Fruit fly (Drosophila melanogaster) whole organism: ENCODE results near the gene ihog.

Experiments
- Dll ChIP-seq: fragments of >200 bp; optimal IDR thresholded peaks from 2 replicates; lab custom pipeline; 2017
- EcR ChIP-seq, 2 experiments: fragments of >200 bp; optimal IDR thresholded peaks; 2 replicates each; lab custom pipeline; 2017; ENCODE audit warnings: missing biosample characterization in 2 of 2, missing genetic modification characterization in 2 of 2, missing genetic modification reagents in 2 of 2
- psq ChIP-seq: fragments of >200 bp; optimal IDR thresholded peaks from 2 replicates; lab custom pipeline; 2017
- usp ChIP-seq: fragments of >200 bp; optimal IDR thresholded peaks from 2 replicates; lab custom pipeline; 2017; ENCODE audit warnings: missing biosample characterization, missing genetic modification characterization, mixed read lengths

DNA sequence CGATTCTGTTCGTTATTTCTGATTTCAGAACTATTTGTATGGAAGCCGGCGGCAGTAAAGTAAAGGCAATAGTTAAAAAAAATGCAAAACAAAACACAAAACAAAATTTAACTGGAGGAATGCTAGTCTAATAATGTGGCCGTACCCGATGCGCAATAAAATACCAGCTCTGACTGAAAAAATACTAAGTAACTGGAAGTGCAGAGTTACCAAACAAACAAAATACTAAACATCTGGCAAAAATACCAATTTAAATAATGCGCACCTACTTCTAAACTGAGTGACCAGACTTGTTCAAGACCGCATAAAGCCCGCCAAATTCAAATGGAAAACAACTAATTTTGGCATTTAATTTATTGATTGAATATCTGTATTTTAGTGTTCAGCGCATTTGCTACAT lies 34.6 kb downstream of the ihog start, which contains the start of gene Wee1:
- no peak for TF ChIP-seq Dll (lab: Kevin White, UChicago)
- no peak for TF ChIP-seq usp (GFP tag; lab: Kevin White, UChicago)
- TF ChIP-seq EcR (GFP tag; optimal IDR thresholded peaks at IDR 0.05; lab: Kevin White, UChicago): no peak
- TF ChIP-seq psq (lab: Kevin White, UChicago): no peak
